Worm (Caenorhabditis elegans): ENCODE measurements around the gene ZK1320.11.

DNA sequence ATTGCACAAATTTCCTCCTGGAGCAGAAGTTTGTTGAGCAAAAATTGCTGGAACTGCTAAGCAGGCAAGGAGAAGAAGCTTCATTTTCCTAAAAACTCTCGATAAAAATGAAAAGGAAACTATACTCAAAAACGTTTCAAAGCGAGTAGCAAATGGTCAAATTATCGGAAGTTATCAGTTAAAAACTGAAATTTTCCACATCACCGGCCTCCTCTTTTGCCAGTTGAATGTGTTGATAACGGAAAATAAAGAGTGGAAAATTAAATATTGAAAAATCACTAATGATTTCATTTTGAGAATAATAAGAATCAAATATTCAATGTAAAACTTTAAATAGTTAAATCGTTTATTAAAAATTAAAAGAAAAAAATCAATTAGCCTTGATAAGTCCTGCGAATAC is 8.5 kb upstream of the ZK1320.11 start, which contains the start of gene ZK1320.2:
- no peak for TF ChIP-seq nhr-232 (tag; optimal IDR thresholded peaks at IDR 0.05)
- no peak for TF ChIP-seq syd-9 (tag; optimal IDR thresholded peaks at IDR 0.05)
- no peak for TF ChIP-seq dmd-4 (tag; optimal IDR thresholded peaks at IDR 0.05; ENCODE audit: borderline replicate concordance)
- no peak for TF ChIP-seq dve-1 (tag; optimal IDR thresholded peaks at IDR 0.05)
- no peak for TF ChIP-seq ama-1 (optimal IDR thresholded peaks at IDR 0.05)
- TF ChIP-seq hlh-30 (tag; optimal IDR thresholded peaks at IDR 0.05; ENCODE audit: insufficient read depth) = no peak
- TF ChIP-seq ceh-30 (tag; optimal IDR thresholded peaks at IDR 0.05) = no peak
- TF ChIP-seq fkh-10 (GFP tag; optimal IDR thresholded peaks at IDR 0.05) = no peak
